Fruit fly (Drosophila melanogaster) whole organism, embryonic: ENCODE data around the gene CG6106.

Experiments
- Adf1 ChIP-seq: fragments of 200-800 bp; sonication (Bioruptor generic); IDR thresholded peaks from 2 replicates; pipeline ENCODE4 v1.3.6; 2022; ENCODE audit warnings: missing biosample characterization, missing genetic modification characterization
- CG10654 ChIP-seq: fragments of 200-800 bp; sonication (Bioruptor generic); optimal IDR thresholded peaks from 2 replicates; lab custom pipeline; 2016; ENCODE audit warnings: missing biosample characterization, missing genetic modification characterization
- CG11695 ChIP-seq: fragments of 200-800 bp; sonication (Bioruptor generic); IDR thresholded peaks from 3 replicates; pipeline ENCODE4 v1.3.6; 2022; ENCODE audit warnings: missing biosample characterization, missing genetic modification characterization
- CG12071 ChIP-seq: fragments of 200-800 bp; sonication (Bioruptor generic); optimal IDR thresholded peaks from 3 replicates; lab custom pipeline; 2018; ENCODE audit warnings: missing biosample characterization, mild to moderate bottlenecking, missing genetic modification characterization
- CG13296 ChIP-seq: fragments of 200-800 bp; sonication (Bioruptor generic); optimal IDR thresholded peaks from 3 replicates; lab custom pipeline; 2018; ENCODE audit warnings: missing biosample characterization, mild to moderate bottlenecking, missing genetic modification characterization
- CG15269 ChIP-seq: fragments of 200-800 bp; sonication (Bioruptor generic); optimal IDR thresholded peaks from 2 replicates; lab custom pipeline; 2018; ENCODE audit warnings: missing biosample characterization, mild to moderate bottlenecking, missing genetic modification characterization, moderate library complexity
- CG1647 ChIP-seq: fragments of 200-800 bp; sonication (Bioruptor generic); optimal IDR thresholded peaks from 3 replicates; lab custom pipeline; 2016; ENCODE audit warnings: missing biosample characterization, missing genetic modification characterization
- CG16779 ChIP-seq: fragments of 200-800 bp; sonication (Bioruptor generic); IDR thresholded peaks from 2 replicates; pipeline ENCODE4 v1.3.6; 2022; ENCODE audit warnings: missing biosample characterization, missing genetic modification characterization
- CG17186 ChIP-seq: fragments of 200-800 bp; sonication (Bioruptor generic); optimal IDR thresholded peaks from 3 replicates; lab custom pipeline; 2017; ENCODE audit warnings: missing biosample characterization, missing genetic modification reagents, missing genetic modification characterization
- CG3407 ChIP-seq: fragments of 200-800 bp; sonication (Bioruptor generic); optimal IDR thresholded peaks from 2 replicates; lab custom pipeline; 2018; ENCODE audit warnings: missing biosample characterization, mild to moderate bottlenecking, missing genetic modification characterization
- CG3726 ChIP-seq: fragments of 200-800 bp; sonication (Bioruptor generic); IDR thresholded peaks from 3 replicates; pipeline ENCODE4, ENCODE4 v1.3.6; 2022; ENCODE audit warnings: missing biosample characterization, missing genetic modification characterization
- CG4707 ChIP-seq: fragments of 200-800 bp; sonication (Bioruptor generic); optimal IDR thresholded peaks from 2 replicates; lab custom pipeline; 2018; ENCODE audit warnings: missing biosample characterization, mild to moderate bottlenecking, missing genetic modification characterization, moderate library complexity
- CG4820 ChIP-seq: fragments of 200-800 bp; sonication (Bioruptor generic); optimal IDR thresholded peaks from 3 replicates; lab custom pipeline; 2016; ENCODE audit warnings: missing biosample characterization, missing genetic modification characterization
- CG6254 ChIP-seq: fragments of 200-800 bp; sonication (Bioruptor generic); optimal IDR thresholded peaks from 3 replicates; lab custom pipeline; 2017; ENCODE audit warnings: mild to moderate bottlenecking, missing biosample characterization, missing genetic modification reagents, missing genetic modification characterization
- CG6791 ChIP-seq: fragments of 200-800 bp; sonication (Bioruptor generic); IDR thresholded peaks from 3 replicates; pipeline ENCODE4 v1.3.6; 2022; ENCODE audit warnings: missing biosample characterization, missing genetic modification characterization; ENCODE audit not compliant: partially characterized antibody
- CG7372 ChIP-seq: fragments of 200-800 bp; sonication (Bioruptor generic); IDR thresholded peaks from 2 replicates; pipeline ENCODE4 v1.3.6; 2022; ENCODE audit warnings: missing biosample characterization, missing genetic modification characterization
- CG7556 ChIP-seq: fragments of 200-800 bp; sonication (Bioruptor generic); optimal IDR thresholded peaks from 2 replicates; lab custom pipeline; 2017; ENCODE audit warnings: missing biosample characterization, mild to moderate bottlenecking, missing genetic modification characterization
- CG8924 ChIP-seq: fragments of 200-800 bp; optimal IDR thresholded peaks from 3 replicates; lab custom pipeline; 2019; ENCODE audit warnings: missing biosample characterization, mild to moderate bottlenecking, missing genetic modification characterization, moderate library complexity
- E2f2 ChIP-seq: fragments of 200-800 bp; sonication (Bioruptor generic); IDR thresholded peaks from 2 replicates; pipeline ENCODE4 v1.3.6; 2022; ENCODE audit warnings: missing biosample characterization, missing genetic modification characterization
- Ets65A ChIP-seq: fragments of 200-800 bp; sonication (Bioruptor generic); peaks from one replicate; lab custom pipeline; 2016; ENCODE audit warnings: missing biosample characterization, missing genetic modification characterization
- GATAe ChIP-seq: fragments of 200-800 bp; sonication (Bioruptor generic); conservative IDR thresholded peaks from 2 replicates; pipeline ENCODE4 v1.3.6; 2022; ENCODE audit warnings: missing biosample characterization, missing genetic modification characterization
- HmgZ ChIP-seq: fragments of 200-800 bp; sonication (Bioruptor generic); optimal IDR thresholded peaks from 2 replicates; lab custom pipeline; 2018; ENCODE audit warnings: missing biosample characterization, mild to moderate bottlenecking, missing genetic modification characterization
- Hmx ChIP-seq: fragments of 200-800 bp; sonication (Bioruptor generic); optimal IDR thresholded peaks from 2 replicates; lab custom pipeline; 2016; ENCODE audit warnings: missing biosample characterization, missing genetic modification characterization
- Myb ChIP-seq: fragments of 200-800 bp; sonication (Bioruptor generic); optimal IDR thresholded peaks from 2 replicates; lab custom pipeline; 2016; ENCODE audit warnings: missing biosample characterization, missing genetic modification characterization
- Sin3A ChIP-seq: fragments of >200 bp; optimal IDR thresholded peaks from 2 replicates; lab custom pipeline; 2018
- Spps ChIP-seq: fragments of 200-800 bp; sonication (Bioruptor generic); optimal IDR thresholded peaks from 2 replicates; lab custom pipeline; 2018; ENCODE audit warnings: missing biosample characterization, mild to moderate bottlenecking, missing genetic modification characterization
- ash1 ChIP-seq: fragments of 200-800 bp; sonication (Bioruptor generic); optimal IDR thresholded peaks from 2 replicates; lab custom pipeline; 2018; ENCODE audit warnings: missing biosample characterization, mild to moderate bottlenecking, missing genetic modification characterization
- az2 ChIP-seq: fragments of 200-800 bp; sonication (Bioruptor generic); optimal IDR thresholded peaks from 3 replicates; lab custom pipeline; 2016; ENCODE audit warnings: missing biosample characterization, missing genetic modification characterization
- ci ChIP-seq: fragments of 200-800 bp; sonication (Bioruptor generic); IDR thresholded peaks from 3 replicates; pipeline ENCODE4 v1.3.6; 2022; ENCODE audit warnings: missing biosample characterization, missing genetic modification characterization
- crol ChIP-seq: fragments of 200-800 bp; sonication (Bioruptor generic); IDR thresholded peaks from 2 replicates; pipeline ENCODE4 v1.3.6; 2022; ENCODE audit warnings: missing biosample characterization, missing genetic modification characterization
- ewg ChIP-seq: fragments of 200-800 bp; sonication (Bioruptor generic); optimal IDR thresholded peaks from 3 replicates; lab custom pipeline; 2017; ENCODE audit warnings: mild to moderate bottlenecking, missing biosample characterization, missing genetic modification reagents, missing genetic modification characterization
- ftz-f1 ChIP-seq: fragments of 200-800 bp; sonication (Bioruptor generic); optimal IDR thresholded peaks from 2 replicates; lab custom pipeline; 2016; ENCODE audit warnings: missing biosample characterization, missing genetic modification characterization
- grau ChIP-seq: fragments of 200-800 bp; optimal IDR thresholded peaks from 3 replicates; lab custom pipeline; 2019; ENCODE audit warnings: missing biosample characterization, mild to moderate bottlenecking, missing genetic modification characterization, moderate library complexity
- ham ChIP-seq: fragments of 200-800 bp; sonication (Bioruptor generic); IDR thresholded peaks from 2 replicates; pipeline ENCODE4 v1.3.6; 2022; ENCODE audit warnings: missing biosample characterization, missing genetic modification characterization
- hbn ChIP-seq: fragments of 200-800 bp; sonication (Bioruptor generic); IDR thresholded peaks from 2 replicates; pipeline ENCODE4 v1.3.6; 2022; ENCODE audit warnings: missing biosample characterization, missing genetic modification characterization; ENCODE audit not compliant: partially characterized antibody
- insv ChIP-seq, 2 experiments: fragments of 200-800 bp; sonication (Bioruptor generic); optimal IDR thresholded peaks; 3 replicates each; lab custom pipeline; 2016 to 2018; ENCODE audit warnings: missing biosample characterization in 2 of 2, missing genetic modification characterization in 2 of 2
- lov ChIP-seq, 2 experiments: fragments of 200-800 bp in 1 of 2; fragments of >200 bp in 1 of 2; sonication (Bioruptor generic) in 1 of 2; IDR thresholded peaks in 1 of 2; optimal IDR thresholded peaks in 1 of 2; 2 replicates in 1 of 2; 3 replicates in 1 of 2; pipeline versions ENCODE4 v1.3.6 to Lab custom; 2017 to 2022; ENCODE audit warnings: missing biosample characterization in 1 of 2, missing genetic modification characterization in 1 of 2
- mam ChIP-seq: fragments of 200-800 bp; sonication (Bioruptor generic); optimal IDR thresholded peaks from 3 replicates; lab custom pipeline; 2016; ENCODE audit warnings: missing biosample characterization, missing genetic modification characterization
- nerfin-2 ChIP-seq: fragments of 200-800 bp; sonication (Bioruptor generic); IDR thresholded peaks from 2 replicates; pipeline ENCODE4 v1.3.6; 2022; ENCODE audit warnings: missing biosample characterization, missing genetic modification characterization; ENCODE audit not compliant: partially characterized antibody
- otp ChIP-seq: fragments of 200-800 bp; sonication (Bioruptor generic); IDR thresholded peaks from 3 replicates; pipeline ENCODE4, ENCODE4 v1.3.6; 2022; ENCODE audit warnings: missing biosample characterization, missing genetic modification characterization
- peb ChIP-seq: fragments of 200-800 bp; sonication (Bioruptor generic); IDR thresholded peaks from 2 replicates; pipeline ENCODE4 v1.3.6; 2022; ENCODE audit warnings: missing biosample characterization, missing genetic modification characterization
- phol ChIP-seq: fragments of 200-800 bp; sonication (Bioruptor generic); optimal IDR thresholded peaks from 3 replicates; lab custom pipeline; 2018; ENCODE audit warnings: missing biosample characterization, mild to moderate bottlenecking, missing genetic modification characterization, moderate library complexity
- seq ChIP-seq: fragments of 200-800 bp; sonication (Bioruptor generic); IDR thresholded peaks from 2 replicates; pipeline ENCODE4 v1.3.6; 2022; ENCODE audit warnings: missing biosample characterization, missing genetic modification characterization
- so ChIP-seq: fragments of 200-800 bp; sonication (Bioruptor generic); IDR thresholded peaks from 3 replicates; pipeline ENCODE4 v1.3.6; 2022; ENCODE audit warnings: missing biosample characterization, missing genetic modification characterization
- stwl ChIP-seq: fragments of 200-800 bp; sonication (Bioruptor generic); optimal IDR thresholded peaks from 3 replicates; lab custom pipeline; 2018; ENCODE audit warnings: missing biosample characterization, mild to moderate bottlenecking, missing genetic modification characterization, moderate library complexity
- twi ChIP-seq: fragments of 200-800 bp; optimal IDR thresholded peaks from 2 replicates; lab custom pipeline; 2019; ENCODE audit warnings: missing biosample characterization, mild to moderate bottlenecking, missing genetic modification characterization, moderate library complexity
- tx ChIP-seq: fragments of 200-800 bp; sonication (Bioruptor generic); optimal IDR thresholded peaks from 2 replicates; lab custom pipeline; 2016; ENCODE audit warnings: missing biosample characterization, missing genetic modification characterization
- unpg ChIP-seq: fragments of 200-800 bp; sonication (Bioruptor generic); optimal IDR thresholded peaks from 3 replicates; lab custom pipeline; 2018; ENCODE audit warnings: missing biosample characterization, mild to moderate bottlenecking, missing genetic modification characterization, moderate library complexity
- zf30C ChIP-seq: fragments of 200-800 bp; sonication (Bioruptor generic); optimal IDR thresholded peaks from 3 replicates; lab custom pipeline; 2018; ENCODE audit warnings: missing biosample characterization, mild to moderate bottlenecking, missing genetic modification characterization

Gene CG6106

DNA sequence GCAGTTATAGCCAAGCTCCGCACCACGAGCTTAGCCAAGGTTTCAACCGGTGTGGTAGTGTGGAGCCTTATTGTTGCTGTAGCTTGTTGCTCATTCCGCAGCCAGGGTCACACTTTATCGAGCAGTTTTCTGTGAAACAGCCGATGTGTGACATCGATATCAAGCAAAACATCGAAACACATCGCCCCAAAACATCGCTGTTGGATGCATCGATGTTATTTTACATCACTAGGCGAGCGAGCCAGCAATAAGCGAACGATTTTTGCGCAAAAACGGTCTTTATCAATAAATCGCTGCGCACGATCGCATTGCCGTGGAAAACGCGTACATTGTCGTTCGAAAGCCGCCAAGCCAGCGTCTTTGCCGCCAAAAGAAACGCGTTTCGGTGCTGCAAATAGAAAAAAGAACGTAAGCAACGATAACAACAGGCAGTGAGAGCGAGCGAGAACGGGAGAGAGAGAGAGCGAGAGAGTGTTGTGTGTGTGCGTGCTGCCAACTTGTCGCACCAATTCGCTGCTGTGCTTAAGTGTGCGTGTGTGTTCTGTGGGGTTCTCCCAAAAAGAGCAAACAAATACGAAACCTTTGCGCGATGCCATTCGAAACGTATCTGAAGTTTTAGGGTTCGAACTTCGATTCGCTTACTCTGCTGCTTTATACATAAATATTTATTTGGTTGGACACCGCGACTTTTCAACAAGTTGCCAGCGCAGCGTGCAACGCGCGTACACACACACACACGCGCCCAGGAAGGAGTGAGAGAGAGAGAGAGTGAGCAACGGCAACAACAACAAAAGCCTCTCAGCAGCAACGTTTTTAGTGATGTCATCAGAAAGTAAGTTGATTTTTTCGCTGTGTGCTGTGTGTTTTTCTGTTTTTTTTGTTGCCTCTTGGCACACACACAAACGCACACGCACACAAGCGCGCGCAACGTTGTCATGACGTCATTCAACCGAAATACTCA is 12.4 kb downstream of the CG6106 start:
- TF ChIP-seq E2f2 (peak; percentile 94), Hmx (no peak), ash1 (GFP tag; lab: Kevin White, UChicago) (no peak), ci (peak; percentile 50; the same call in 2 of the 3 replicates), CG3407 (no peak), CG10654 (GFP tag; lab: Kevin White, UChicago) (peak; percentile 23), twi (tag; lab: Kevin White, UChicago) (no peak), ewg (GFP tag; lab: Kevin White, UChicago) (no peak), CG12071 (GFP tag; lab: Kevin White, UChicago) (no peak), insv (GFP tag; optimal IDR thresholded peaks at IDR 0.05; lab: Kevin White, UChicago) (no peak), Sin3A (lab: Kevin White, UChicago) (peak; percentile 90), mam (no peak), CG13296 (GFP tag; lab: Kevin White, UChicago) (peak; percentile 7), grau (tag; lab: Kevin White, UChicago) (no peak), Spps (tag; lab: Kevin White, UChicago) (no peak), nerfin-2 (peak; percentile 96), CG4820 (GFP tag; lab: Kevin White, UChicago) (no peak), so (peak; percentile 21; the same call in 1 of the 3 replicates), az2 (GFP tag; lab: Kevin White, UChicago) (no peak), Myb (GFP tag; lab: Kevin White, UChicago) (peak; percentile 79), tx (GFP tag; lab: Kevin White, UChicago) (no peak), CG15269 (tag; lab: Kevin White, UChicago) (no peak), CG6254 (GFP tag; lab: Kevin White, UChicago) (no peak), zf30C (GFP tag; lab: Kevin White, UChicago) (peak; percentile 79), lov (optimal IDR thresholded peaks at IDR 0.05; lab: Kevin White, UChicago) (no peak), lov (GFP tag; IDR thresholded peaks at IDR 0.05; lab: Robert Waterston, UW) (no peak), CG3726 (GFP tag; lab: Robert Waterston, UW) (no peak), seq (GFP tag; lab: Robert Waterston, UW) (no peak), ftz-f1 (GFP tag; lab: Kevin White, UChicago) (peak; percentile 47), CG6791 (GFP tag; lab: Robert Waterston, UW) (peak; percentile 98), CG16779 (GFP tag; lab: Robert Waterston, UW) (no peak), CG1647 (GFP tag; lab: Kevin White, UChicago) (peak; percentile 40), HmgZ (tag; lab: Kevin White, UChicago) (peak; percentile 66), CG17186 (peak; percentile 96), CG8924 (no peak), Ets65A (GFP tag; lab: Kevin White, UChicago) (peak; percentile 96), Adf1 (no peak; the same call in 1 of the 2 replicates), stwl (peak; percentile 86), crol (GFP tag; lab: Robert Waterston, UW) (no peak), CG7556 (GFP tag; lab: Kevin White, UChicago) (peak; percentile 7), unpg (GFP tag; lab: Kevin White, UChicago) (peak; percentile 2), hbn (GFP tag; lab: Robert Waterston, UW) (peak; percentile 98), CG11695 (0 out of 3 replicates have a peak, but pooled peaks have one; percentile 38), peb (GFP tag; lab: Robert Waterston, UW) (no peak), ham (GFP tag; lab: Robert Waterston, UW) (no peak), CG4707 (GFP tag; lab: Kevin White, UChicago) (no peak), GATAe (GFP tag; lab: Robert Waterston, UW) (no peak), otp (no peak), CG7372 (GFP tag; lab: Robert Waterston, UW) (no peak; the same call in 1 of the 2 replicates), phol (tag; lab: Kevin White, UChicago) (peak; percentile 54)
